Fruit fly (Drosophila melanogaster): ENCODE results near the gene sr.
A peak's percentile ranks its signal among the peaks of the same experiment; 100 is the strongest.

DNA sequence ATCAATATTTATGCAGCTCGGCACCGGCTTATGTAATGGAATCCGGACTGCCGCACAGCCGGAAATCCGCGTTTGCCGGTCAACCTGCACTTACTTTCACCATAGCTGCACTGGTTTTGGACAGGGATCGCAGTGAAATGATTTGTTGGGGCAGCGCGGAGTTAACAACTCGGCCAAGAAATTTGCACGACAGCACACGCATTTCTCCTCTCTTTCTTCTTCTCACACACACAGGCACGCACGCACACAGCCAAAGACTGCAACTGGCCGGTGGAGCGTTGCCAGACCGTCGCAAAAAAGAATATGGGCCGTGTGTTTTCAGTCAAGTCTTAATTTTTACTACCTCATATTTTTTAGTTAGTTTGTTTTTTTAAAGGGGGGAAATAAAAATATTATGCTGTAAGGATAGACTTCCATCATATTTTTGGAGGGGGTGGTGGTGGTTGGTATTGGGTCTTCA, 75.7 kb downstream of the sr start:
- TF ChIP-seq CG13204 (GFP tag; optimal IDR thresholded peaks at IDR 0.05) (no peak), CG17806 (tag; optimal IDR thresholded peaks at IDR 0.05) (no peak), CG8159 (tag; optimal IDR thresholded peaks at IDR 0.05) (no peak), Pif1A (GFP tag; optimal IDR thresholded peaks at IDR 0.05) (no peak), gl (tag; optimal IDR thresholded peaks at IDR 0.05) (no peak), EcR (GFP tag; optimal IDR thresholded peaks at IDR 0.05) (no peak), CG9948 (tag; optimal IDR thresholded peaks at IDR 0.05) (no peak), CG12605 (GFP tag; IDR thresholded peaks at IDR 0.05) (no peak), CG4496 (GFP tag; IDR thresholded peaks at IDR 0.05) (0 out of 3 replicates have a peak, but pooled peaks have one; percentile 14)

Measured in whole organism, pupa.